Fruit fly (Drosophila melanogaster) whole organism: ENCODE measurements around the gene Eip74EF.

Experiments used
- CG8478 ChIP-seq: fragments of >200 bp; optimal IDR thresholded peaks from 2 replicates; lab custom pipeline; 2018; ENCODE audit warnings: inconsistent platforms
- Dll ChIP-seq: fragments of >200 bp; optimal IDR thresholded peaks from 2 replicates; lab custom pipeline; 2017
- EcR ChIP-seq, 2 experiments: fragments of >200 bp; optimal IDR thresholded peaks; 2 replicates each; lab custom pipeline; 2017; ENCODE audit warnings: missing biosample characterization in 2 of 2, missing genetic modification characterization in 2 of 2, missing genetic modification reagents in 2 of 2
- pan ChIP-seq: fragments of >200 bp; optimal IDR thresholded peaks from 2 replicates; lab custom pipeline; 2017
- psq ChIP-seq: fragments of >200 bp; optimal IDR thresholded peaks from 2 replicates; lab custom pipeline; 2017
- usp ChIP-seq: fragments of >200 bp; optimal IDR thresholded peaks from 2 replicates; lab custom pipeline; 2017; ENCODE audit warnings: missing biosample characterization, missing genetic modification characterization, mixed read lengths

Gene Eip74EF

dm6 chr3L:17534396-17534795, 84.7 kb downstream of the Eip74EF start:
- TF ChIP-seq pan (lab: Kevin White, UChicago), result no peak
- TF ChIP-seq psq (lab: Kevin White, UChicago), result no peak
- TF ChIP-seq usp (GFP tag; lab: Kevin White, UChicago), result no peak

dm6 chr3L:17533745-17534144, 85.4 kb downstream of the Eip74EF start:
- no peak for TF ChIP-seq psq (lab: Kevin White, UChicago)
- no peak for TF ChIP-seq usp (GFP tag; lab: Kevin White, UChicago)
- no peak for TF ChIP-seq pan (lab: Kevin White, UChicago)
- no peak for TF ChIP-seq EcR (GFP tag; optimal IDR thresholded peaks at IDR 0.05; lab: Kevin White, UChicago)
- no peak for TF ChIP-seq Dll (lab: Kevin White, UChicago)
- TF ChIP-seq CG8478 (lab: Kevin White, UChicago), result no peak

DNA sequence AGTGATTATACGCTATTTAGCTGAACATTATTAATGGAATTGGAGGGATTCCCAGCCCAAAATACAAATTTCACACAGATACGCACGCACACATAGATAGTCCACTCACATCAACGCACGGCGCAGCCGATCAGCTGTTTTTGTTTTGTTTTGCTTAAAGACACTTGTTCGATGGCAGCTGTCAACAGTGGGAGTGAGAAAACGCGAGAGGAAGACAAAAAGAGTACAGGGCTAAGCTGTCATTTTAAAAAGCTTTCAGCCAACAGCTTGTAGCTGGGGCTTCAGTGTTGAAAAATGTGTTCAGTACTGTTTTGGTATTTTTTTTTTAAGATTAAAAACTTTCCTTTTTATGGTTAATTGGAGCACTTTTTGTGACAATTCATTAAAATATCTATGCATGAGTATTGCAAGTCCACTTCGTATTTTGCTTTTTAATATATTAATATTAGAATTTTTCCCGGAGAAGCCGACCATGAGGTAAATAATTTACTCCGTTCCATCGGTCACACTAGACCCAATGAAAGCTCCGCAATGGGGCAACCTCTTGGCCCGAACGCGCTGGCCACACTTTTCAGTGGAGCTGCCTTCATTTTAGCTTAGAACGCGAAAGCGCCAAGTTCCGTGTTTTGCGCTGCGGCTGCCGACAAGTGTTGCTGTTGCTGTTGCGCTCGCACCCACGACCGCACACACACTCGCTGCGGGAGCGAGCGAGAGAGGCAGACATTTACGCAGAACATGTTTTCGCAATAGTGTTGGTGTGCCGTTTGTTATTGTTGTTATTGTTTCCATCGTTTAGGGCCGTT, 86.0 kb downstream of the Eip74EF start:
- TF ChIP-seq pan (lab: Kevin White, UChicago), result no peak
- TF ChIP-seq CG8478 (lab: Kevin White, UChicago), result peak; percentile 57
- TF ChIP-seq psq (lab: Kevin White, UChicago), result no peak
- no peak for TF ChIP-seq Dll (lab: Kevin White, UChicago)
- TF ChIP-seq usp (GFP tag; lab: Kevin White, UChicago), result no peak
- TF ChIP-seq EcR (GFP tag; optimal IDR thresholded peaks at IDR 0.05; lab: Kevin White, UChicago), result no peak

DNA sequence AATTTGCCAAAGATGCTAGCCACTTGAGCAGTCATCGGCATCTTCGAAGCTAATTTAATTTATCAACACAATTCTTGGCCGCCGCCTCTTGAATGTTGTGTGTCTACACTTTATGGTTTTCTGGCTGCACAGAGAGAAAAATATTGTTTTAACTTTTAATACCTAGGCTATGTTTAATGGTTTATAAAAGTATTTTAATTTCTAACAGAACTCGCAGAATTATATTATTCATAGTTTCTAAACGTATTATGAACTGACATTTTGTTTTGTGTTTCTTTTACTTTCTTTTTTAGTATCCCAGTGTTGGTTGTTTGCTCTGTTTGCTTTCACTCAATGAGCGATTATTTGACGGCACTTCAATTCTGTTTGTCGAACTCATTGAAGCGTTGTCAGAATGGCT, 86.9 kb downstream of the Eip74EF start:
- TF ChIP-seq usp (GFP tag; lab: Kevin White, UChicago) (no peak), psq (lab: Kevin White, UChicago) (no peak), CG8478 (lab: Kevin White, UChicago) (no peak), EcR (GFP tag; optimal IDR thresholded peaks at IDR 0.05; lab: Kevin White, UChicago) (no peak), Dll (lab: Kevin White, UChicago) (no peak), pan (lab: Kevin White, UChicago) (no peak)

DNA sequence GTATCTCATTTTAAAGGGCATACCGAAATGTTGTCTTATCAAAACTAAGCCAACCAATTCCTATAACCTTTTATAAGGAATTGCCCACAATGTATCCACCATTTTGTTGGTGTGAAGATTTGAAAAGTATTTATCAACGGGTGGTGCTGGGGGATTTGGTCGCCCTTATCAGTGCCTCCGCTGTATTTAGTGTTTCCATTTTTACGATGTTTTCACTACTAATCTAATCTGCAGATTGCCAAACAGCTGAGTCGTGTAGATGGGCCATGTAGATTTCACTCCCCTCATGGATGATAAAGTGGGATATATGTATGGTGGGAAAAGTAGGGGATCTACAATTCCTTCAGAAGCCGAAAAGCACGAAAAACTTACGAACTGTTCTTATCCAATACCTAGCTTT, 87.7 kb downstream of the Eip74EF start:
- TF ChIP-seq psq (lab: Kevin White, UChicago) (no peak), CG8478 (lab: Kevin White, UChicago) (no peak), usp (GFP tag; lab: Kevin White, UChicago) (no peak), Dll (lab: Kevin White, UChicago) (no peak), pan (lab: Kevin White, UChicago) (no peak), EcR (GFP tag; optimal IDR thresholded peaks at IDR 0.05; lab: Kevin White, UChicago) (no peak)

DNA sequence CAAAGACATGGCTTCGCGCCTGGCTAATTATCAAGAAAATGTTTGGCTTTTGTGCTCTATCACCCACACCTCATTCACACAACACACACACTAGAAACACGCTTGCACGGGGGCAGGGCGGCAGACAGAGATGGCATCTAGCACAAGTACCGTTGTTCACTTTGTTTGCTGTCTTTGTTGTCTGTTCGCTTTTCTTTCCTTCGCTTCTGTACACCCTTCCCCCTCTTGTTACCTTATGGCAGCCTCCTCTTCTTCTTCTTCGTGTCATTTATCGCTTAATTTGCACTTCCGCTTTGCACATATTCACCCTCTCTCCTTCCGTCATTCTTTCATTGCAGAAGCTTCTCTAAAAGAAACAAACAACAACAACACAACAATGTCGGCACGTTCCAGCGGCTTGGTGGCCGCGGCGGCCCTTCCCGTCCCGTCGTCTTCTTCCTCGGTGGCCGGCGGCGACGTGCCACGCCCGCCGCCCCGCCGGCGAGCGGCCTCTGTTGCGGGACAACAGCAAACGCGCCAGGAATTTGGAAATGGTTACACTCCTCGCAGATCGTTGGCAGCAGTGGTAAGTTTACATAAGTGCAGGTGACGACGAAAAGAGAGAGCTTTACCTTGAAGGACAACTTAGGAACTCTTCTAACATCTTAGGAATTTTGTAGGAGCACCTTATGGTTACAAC, 88.5 kb downstream of the Eip74EF start:
- no peak for TF ChIP-seq CG8478 (lab: Kevin White, UChicago)
- no peak for TF ChIP-seq pan (lab: Kevin White, UChicago)
- no peak for TF ChIP-seq EcR (GFP tag; optimal IDR thresholded peaks at IDR 0.05; lab: Kevin White, UChicago)
- no peak for TF ChIP-seq usp (GFP tag; lab: Kevin White, UChicago)
- no peak for TF ChIP-seq psq (lab: Kevin White, UChicago)
- TF ChIP-seq Dll (lab: Kevin White, UChicago), result no peak

DNA sequence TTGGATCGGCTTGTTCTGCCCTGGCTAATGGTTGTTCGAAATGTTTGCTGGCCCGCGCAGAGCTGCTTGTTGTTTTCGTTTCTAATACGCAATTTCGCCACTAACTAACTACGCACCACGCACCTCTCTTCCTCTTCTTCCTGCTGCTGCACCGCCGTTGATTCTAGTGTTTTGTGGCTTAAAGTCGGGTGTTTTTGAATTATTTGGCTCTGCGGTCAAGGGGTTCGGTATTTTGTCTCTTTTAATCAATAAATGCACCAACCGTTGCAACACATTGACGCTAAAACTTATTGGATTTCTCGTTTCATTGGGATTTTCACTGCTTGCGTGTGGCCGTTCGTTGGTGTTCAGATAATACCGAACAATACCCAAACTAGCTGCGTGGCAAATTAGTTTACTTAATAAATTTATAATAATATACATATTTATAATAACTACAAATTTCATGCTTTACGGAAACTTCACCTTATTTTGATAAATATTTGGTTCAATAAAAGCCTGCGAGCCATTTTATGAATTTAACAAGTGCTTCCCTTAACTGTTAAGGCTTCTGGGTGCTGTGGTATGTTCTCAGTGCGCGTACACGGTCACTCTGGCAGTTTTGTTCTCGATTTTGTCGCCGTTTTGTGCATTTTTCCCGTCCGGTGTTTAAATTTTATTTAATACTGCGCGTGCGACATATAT, 89.5 kb downstream of the Eip74EF start, which contains the start of the genes Edc3 and Nedd4:
Edc3 (minus strand) TSS at position 351 of the 684 bp plus-strand sequence.
Nedd4 (plus strand) TSS at position 571 of the 684 bp plus-strand sequence.
- no peak for TF ChIP-seq psq (lab: Kevin White, UChicago)

dm6 chr3L:17513893-17514616, 105.1 kb downstream of the Eip74EF start, which contains the start of the genes U4-U6-60K and CG7564:
TSS of gene U4-U6-60K (minus strand) at chr3L:17513912.
TSS of gene CG7564 (plus strand) at chr3L:17514298.
- no peak for TF ChIP-seq Dll (lab: Kevin White, UChicago)
- TF ChIP-seq CG8478 (lab: Kevin White, UChicago), result no peak
- TF ChIP-seq EcR (GFP tag; optimal IDR thresholded peaks at IDR 0.05; lab: Kevin White, UChicago), result no peak
- no peak for TF ChIP-seq pan (lab: Kevin White, UChicago)
- TF ChIP-seq usp (GFP tag; lab: Kevin White, UChicago), result no peak
- no peak for TF ChIP-seq psq (lab: Kevin White, UChicago)

- no peak for TF ChIP-seq pan (lab: Kevin White, UChicago)
- no peak for TF ChIP-seq Dll (lab: Kevin White, UChicago)
- TF ChIP-seq CG8478 (lab: Kevin White, UChicago), result no peak
- no peak for TF ChIP-seq psq (lab: Kevin White, UChicago)
- no peak for TF ChIP-seq usp (GFP tag; lab: Kevin White, UChicago)
- no peak for TF ChIP-seq EcR (GFP tag; optimal IDR thresholded peaks at IDR 0.05; lab: Kevin White, UChicago)
Observed at dm6 chr3L:17513492-17513891, 105.6 kb downstream of the Eip74EF start.
